Fruit fly (Drosophila melanogaster): ENCODE data around the gene CG14855.

The CG14855 gene

DNA sequence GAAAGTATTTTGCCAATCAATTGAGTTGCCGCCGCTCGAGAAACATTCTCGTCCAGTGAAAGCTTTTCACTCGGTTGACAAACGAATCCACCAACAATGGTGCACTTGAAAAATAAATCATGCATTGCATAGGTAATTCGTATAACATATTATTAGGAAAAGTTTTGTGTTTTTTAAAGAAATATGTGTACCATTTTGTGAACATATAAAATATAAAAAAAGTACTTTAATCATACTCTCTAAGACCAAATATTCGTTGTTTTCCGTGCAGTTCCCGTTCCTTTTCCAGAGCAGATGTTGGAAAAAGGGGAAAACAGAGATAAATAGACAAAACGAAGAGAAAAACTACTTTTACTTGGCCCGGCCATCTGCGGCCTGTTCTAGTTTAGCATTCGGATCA lies 9.4 kb upstream of the CG14855 start:
- TF ChIP-seq Mes4 (GFP tag; optimal IDR thresholded peaks at IDR 0.05) (no peak), phol (tag; optimal IDR thresholded peaks at IDR 0.05) (peak; percentile 2), cato (GFP tag; optimal IDR thresholded peaks at IDR 0.05; ENCODE audit: borderline replicate concordance) (no peak), Blimp-1 (GFP tag; optimal IDR thresholded peaks at IDR 0.05) (peak; percentile 71), gt (GFP tag; IDR thresholded peaks at IDR 0.05) (no peak), bsh (GFP tag; optimal IDR thresholded peaks at IDR 0.05) (peak in 1 of 2 experiments; percentile 38), Ravus (GFP tag; IDR thresholded peaks at IDR 0.05) (no peak), CG10979 (tag; optimal IDR thresholded peaks at IDR 0.05) (peak; percentile 43)

DNA sequence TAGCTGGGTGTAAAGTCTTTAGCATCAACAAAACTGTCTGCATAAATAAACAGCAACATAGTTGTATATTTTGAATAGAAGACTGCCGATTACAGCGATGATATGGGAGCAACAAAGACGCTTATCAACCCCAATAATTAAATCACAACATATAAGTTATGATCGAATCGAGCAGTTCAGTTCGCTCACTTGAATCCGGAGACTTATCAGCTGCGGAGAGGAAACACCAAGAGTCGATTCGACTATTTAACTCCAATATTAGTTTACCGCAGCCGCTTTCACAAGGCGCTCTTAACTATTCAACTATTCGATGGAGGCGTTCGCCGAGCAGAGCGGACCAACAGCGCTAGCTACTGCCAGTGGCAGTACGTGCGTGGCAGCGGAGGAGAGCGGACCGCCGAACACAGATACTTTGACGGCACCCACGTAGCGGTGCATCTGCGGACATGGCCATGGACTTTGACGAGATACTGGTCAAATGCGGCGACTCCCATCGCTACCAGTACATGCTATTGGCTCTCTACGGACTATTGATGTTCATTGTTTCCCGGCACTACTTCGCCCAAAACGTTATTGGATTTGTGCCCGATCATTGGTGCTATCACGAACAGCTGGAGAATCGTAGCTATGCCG lies 2.6 kb downstream of the CG14855 start, which contains the start of gene CG14856:
CG14856 (plus strand) TSS at position 361 of the 633 bp plus-strand sequence.
- TF ChIP-seq grn (GFP tag; optimal IDR thresholded peaks at IDR 0.05): peak; percentile 76
- no peak for TF ChIP-seq HmgZ (tag; optimal IDR thresholded peaks at IDR 0.05)
- TF ChIP-seq CG15073 (GFP tag; optimal IDR thresholded peaks at IDR 0.05): no peak
- TF ChIP-seq CG10543 (GFP tag; optimal IDR thresholded peaks at IDR 0.05): peak; percentile 60
- TF ChIP-seq sna (GFP tag; IDR thresholded peaks at IDR 0.05; ENCODE audit: partially characterized antibody): 0 out of 2 replicates have a peak, but pooled peaks have one; percentile 31
- TF ChIP-seq otp (GFP tag; IDR thresholded peaks at IDR 0.05): 0 out of 3 replicates have a peak, but pooled peaks have one; percentile 25
- 0 out of 2 replicates have a peak, but pooled peaks have one; percentile 40 for TF ChIP-seq sob (GFP tag; IDR thresholded peaks at IDR 0.05)
- no peak for TF ChIP-seq chm (GFP tag; IDR thresholded peaks at IDR 0.05)
- TF ChIP-seq corto (GFP tag; optimal IDR thresholded peaks at IDR 0.05): no peak
- TF ChIP-seq CG32532 (GFP tag; IDR thresholded peaks at IDR 0.05): 0 out of 2 replicates have a peak, but pooled peaks have one; percentile 23
- TF ChIP-seq Rfx (GFP tag; IDR thresholded peaks at IDR 0.05): peak; percentile 26; the same call in 1 of the 2 replicates
- no peak for TF ChIP-seq CG8290 (GFP tag; optimal IDR thresholded peaks at IDR 0.05)
- TF ChIP-seq CG8290 (tag; optimal IDR thresholded peaks at IDR 0.05): peak in 1 of 2 experiments; percentile 52
- TF ChIP-seq salm (tag; optimal IDR thresholded peaks at IDR 0.05): peak; percentile 38
- peak; percentile 40 for TF ChIP-seq sd (tag; optimal IDR thresholded peaks at IDR 0.05)
- peak; percentile 5 for TF ChIP-seq odd (GFP tag; optimal IDR thresholded peaks at IDR 0.05)
- TF ChIP-seq CG3281 (GFP tag; optimal IDR thresholded peaks at IDR 0.05): peak; percentile 9
- no peak for TF ChIP-seq Doc3 (GFP tag; IDR thresholded peaks at IDR 0.05; ENCODE audit: partially characterized antibody)
- TF ChIP-seq aop (GFP tag; IDR thresholded peaks at IDR 0.05): no peak
- TF ChIP-seq CG34376 (GFP tag; optimal IDR thresholded peaks at IDR 0.05): peak; percentile 65
- TF ChIP-seq BtbVII (GFP tag; optimal IDR thresholded peaks at IDR 0.05): no peak
- 0 out of 2 replicates have a peak, but pooled peaks have one; percentile 6 for TF ChIP-seq Drgx (GFP tag; IDR thresholded peaks at IDR 0.05)
- TF ChIP-seq CG2889 (GFP tag; IDR thresholded peaks at IDR 0.05): no peak
- TF ChIP-seq CG10654 (GFP tag; optimal IDR thresholded peaks at IDR 0.05): no peak
- TF ChIP-seq CG7987 (GFP tag; optimal IDR thresholded peaks at IDR 0.05): no peak
- peak; percentile 48; the same call in 1 of the 3 replicates for TF ChIP-seq Opbp (GFP tag; IDR thresholded peaks at IDR 0.05; ENCODE audit: partially characterized antibody)
- TF ChIP-seq Bgb (GFP tag; IDR thresholded peaks at IDR 0.05; ENCODE audit: partially characterized antibody): peak; percentile 48; the same call in 1 of the 2 replicates
- no peak for TF ChIP-seq disco-r (GFP tag; optimal IDR thresholded peaks at IDR 0.05)
- no peak for TF ChIP-seq crp (GFP tag; optimal IDR thresholded peaks at IDR 0.05)
- peak; percentile 76 for TF ChIP-seq Med (GFP tag)
- no peak for TF ChIP-seq PHDP (tag; optimal IDR thresholded peaks at IDR 0.05)
- no peak for TF ChIP-seq lov (optimal IDR thresholded peaks at IDR 0.05)
- TF ChIP-seq lov (GFP tag; IDR thresholded peaks at IDR 0.05): 0 out of 3 replicates have a peak, but pooled peaks have one; percentile 53
- TF ChIP-seq CG6854 (GFP tag; optimal IDR thresholded peaks at IDR 0.05): no peak
- no peak for TF ChIP-seq CG30403 (GFP tag; optimal IDR thresholded peaks at IDR 0.05)
- TF ChIP-seq kni (GFP tag; optimal IDR thresholded peaks at IDR 0.05): peak; percentile 14
- no peak for TF ChIP-seq sens-2 (GFP tag; IDR thresholded peaks at IDR 0.05)
- no peak for TF ChIP-seq CG17802 (tag; optimal IDR thresholded peaks at IDR 0.05)
- TF ChIP-seq Trl (optimal IDR thresholded peaks at IDR 0.05): peak; percentile 33 to 46
- TF ChIP-seq Trl (GFP tag; optimal IDR thresholded peaks at IDR 0.05): no peak
